Worm (Caenorhabditis elegans): ENCODE measurements around the gene tbc-13.

Gene tbc-13

DNA sequence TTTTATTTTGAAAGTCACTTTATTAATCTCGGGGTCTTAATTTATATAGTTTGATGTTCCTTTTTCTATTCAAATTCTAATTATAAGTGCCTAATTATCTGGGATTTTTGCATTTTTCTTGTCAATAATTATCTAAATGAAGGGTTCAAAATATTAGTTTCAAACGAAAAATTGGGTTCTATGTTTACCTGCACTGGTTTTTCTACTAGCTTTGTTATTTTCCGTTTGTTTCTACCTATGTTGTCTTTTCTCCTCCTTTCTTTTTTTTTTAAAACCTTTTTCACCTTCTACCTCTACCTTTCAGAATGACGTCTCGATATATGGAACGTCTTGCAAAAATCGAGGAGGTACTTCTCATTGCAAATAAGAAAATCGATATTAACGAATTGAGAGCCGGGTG lies at the start of gene tbc-13:
tbc-13 (plus strand) TSS at position 301 of the 400 bp plus-strand sequence.
- no peak for TF ChIP-seq unc-62 (GFP tag; optimal IDR thresholded peaks at IDR 0.05)

DNA sequence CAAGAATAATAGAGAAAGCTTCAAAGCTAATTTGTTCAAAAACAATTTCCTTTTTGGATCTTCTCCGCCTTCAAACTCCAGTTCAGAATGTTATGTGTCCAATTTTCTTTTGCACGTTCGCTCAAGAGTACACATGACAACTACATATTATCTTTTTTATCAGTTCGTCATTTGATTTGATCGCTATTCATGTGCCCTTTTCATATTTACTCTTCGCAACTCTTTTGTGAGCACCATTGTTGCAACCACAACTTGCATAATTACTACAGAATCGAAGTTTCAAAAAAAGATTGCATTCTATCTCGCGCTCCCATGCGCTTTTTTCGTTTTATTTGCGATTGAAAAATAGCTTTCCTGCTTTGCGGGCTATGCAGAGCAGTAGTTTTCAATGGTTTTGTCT lies 49.6 kb upstream of the tbc-13 start:
- no peak for TF ChIP-seq unc-62 (GFP tag; optimal IDR thresholded peaks at IDR 0.05)

DNA sequence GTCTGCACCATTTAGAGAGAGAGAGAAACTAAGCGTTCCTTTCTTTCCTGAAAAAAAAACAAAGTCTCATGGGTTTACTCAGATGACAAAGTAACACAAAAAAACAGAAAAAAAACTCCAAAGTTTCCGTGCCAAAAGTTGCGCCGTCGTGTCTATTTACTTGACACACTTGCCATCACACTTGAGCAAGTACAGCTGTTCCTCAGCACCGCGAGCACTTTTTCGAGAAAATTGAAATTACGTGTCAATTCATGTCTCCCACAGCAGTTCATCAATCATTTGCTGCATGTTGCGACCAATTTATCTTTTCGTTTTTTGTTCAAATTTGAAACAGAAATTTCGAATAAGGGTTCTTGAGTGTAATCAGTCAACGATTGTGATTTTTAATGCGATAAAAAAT lies 48.4 kb upstream of the tbc-13 start:
- no peak for TF ChIP-seq unc-62 (GFP tag; optimal IDR thresholded peaks at IDR 0.05)

DNA sequence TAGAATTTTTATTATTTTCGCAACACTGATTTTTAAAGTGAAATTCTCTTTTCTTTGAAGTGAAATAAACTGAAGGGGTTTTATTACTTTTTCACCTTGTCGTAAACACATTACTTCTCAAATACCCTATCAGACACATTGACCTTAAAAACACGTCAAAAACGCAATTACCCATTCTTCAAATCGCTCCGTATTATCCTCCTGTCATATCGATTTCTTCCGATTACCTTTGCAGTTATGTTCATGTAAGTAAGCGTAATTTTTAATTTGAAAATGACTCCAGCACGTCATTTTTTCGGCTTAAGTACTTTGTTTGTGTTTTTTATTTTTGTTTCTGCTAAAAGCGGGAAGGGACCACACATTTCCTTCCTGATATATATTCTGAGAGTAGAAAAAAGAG lies 46.6 kb upstream of the tbc-13 start:
- no peak for TF ChIP-seq unc-62 (GFP tag; optimal IDR thresholded peaks at IDR 0.05)

DNA sequence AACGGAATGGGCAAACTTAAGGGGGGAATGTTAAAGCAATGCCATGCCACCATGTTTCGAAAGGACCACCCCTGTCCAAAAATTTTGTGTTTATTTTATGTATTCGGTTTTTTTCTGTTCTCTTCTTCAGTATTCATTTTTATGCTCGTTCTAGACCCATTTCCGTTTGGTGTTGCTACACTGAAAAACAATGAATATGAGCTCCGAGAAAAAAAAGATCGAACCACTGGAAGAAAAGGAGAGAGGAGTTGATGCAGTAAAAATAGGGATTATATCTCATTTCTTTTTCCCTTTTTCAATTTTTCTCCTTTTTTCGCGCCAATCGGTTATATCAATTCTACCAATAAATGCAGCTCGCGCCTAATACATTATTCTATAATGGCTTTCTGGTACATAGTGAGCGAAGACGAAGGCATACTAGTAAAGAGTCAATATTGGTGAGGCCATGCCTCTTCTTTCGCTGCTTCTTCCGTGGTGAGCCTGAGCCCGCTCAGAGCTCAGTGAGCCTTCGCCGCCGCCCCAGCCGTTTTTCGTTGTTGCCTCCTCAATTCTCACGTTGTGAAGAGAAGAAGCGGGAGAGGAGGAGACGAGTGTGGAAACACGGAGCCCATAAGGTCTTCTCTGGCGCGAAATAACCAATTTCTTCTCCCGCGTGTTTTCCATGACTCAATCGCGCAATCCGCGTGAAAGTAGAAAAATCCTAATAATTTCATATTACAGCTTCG lies 44.7 kb upstream of the tbc-13 start:
- no peak for TF ChIP-seq unc-62 (GFP tag; optimal IDR thresholded peaks at IDR 0.05)

DNA sequence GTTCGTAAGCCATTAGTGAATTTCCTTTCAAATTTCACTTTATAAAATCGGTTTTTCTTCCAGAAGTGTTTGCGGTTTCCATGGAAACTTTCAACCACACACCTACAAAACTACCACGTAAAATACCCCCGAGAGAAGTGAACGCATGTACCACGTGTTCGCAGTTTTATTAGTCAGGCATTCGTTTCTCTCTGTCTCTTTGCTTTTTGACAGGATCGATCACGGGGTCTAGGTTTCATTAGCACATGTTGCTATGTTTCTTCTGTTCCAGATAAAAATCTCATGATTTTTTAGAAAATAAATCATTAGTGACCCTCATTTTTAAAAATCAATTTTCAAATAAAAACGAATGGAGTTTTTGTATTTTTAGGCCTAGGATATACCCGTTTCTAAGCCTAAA lies 40.4 kb upstream of the tbc-13 start:
- no peak for TF ChIP-seq unc-62 (GFP tag; optimal IDR thresholded peaks at IDR 0.05)

DNA sequence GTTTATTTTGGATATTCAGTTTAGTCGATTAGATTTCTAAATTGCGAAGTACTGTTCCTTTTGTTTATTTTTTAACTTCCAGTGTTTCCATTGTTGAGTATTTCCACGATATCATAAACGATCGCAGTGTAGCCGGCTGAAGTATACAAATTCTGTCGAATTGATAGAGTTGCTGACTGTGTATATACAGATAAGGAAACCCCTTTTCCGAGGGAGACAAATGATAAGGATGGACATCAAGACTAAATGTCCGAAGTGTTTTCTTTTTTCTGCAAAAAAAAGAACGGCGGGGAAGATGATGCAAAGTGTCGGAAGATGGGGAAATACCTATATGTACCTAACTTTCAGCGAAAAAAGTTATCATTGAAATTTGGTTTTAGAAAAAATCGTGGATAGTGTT lies 38.3 kb upstream of the tbc-13 start:
- no peak for TF ChIP-seq unc-62 (GFP tag; optimal IDR thresholded peaks at IDR 0.05)

DNA sequence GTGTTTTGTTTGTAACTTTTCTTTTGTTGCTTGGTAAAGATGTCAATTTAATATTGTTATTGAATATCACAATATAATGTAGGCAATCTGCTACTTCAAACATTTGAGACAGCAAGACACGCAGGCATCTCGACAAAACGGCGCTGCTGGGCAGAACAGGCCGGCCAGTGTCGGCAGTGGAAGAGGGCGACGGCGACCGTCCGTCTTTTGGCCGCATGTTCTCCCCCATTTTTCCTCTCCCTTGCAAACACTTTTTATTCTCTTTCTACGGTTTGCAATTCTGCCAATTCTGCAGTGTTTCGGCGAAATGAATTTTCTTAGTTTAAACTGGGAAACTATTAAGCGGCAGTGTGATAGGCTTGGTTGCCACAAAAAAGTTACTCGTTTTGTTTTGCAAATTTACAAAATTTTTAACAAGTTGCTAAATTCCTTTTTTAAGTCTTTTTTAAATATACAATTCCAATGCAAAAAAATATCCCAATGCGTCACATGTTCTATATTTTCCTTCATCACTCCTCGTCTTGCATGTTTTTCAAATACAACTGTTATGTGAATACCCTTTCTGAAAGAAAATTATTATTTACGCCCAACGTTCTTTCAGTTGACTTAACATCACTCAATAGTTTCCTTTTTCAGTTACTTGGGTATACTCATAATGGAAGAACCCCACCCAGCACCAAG lies 35.4 kb upstream of the tbc-13 start, which contains the start of gene T18D3.6:
T18D3.6 (plus strand) TSS at position 631 of the 681 bp plus-strand sequence.
- no peak for TF ChIP-seq unc-62 (GFP tag; optimal IDR thresholded peaks at IDR 0.05)

DNA sequence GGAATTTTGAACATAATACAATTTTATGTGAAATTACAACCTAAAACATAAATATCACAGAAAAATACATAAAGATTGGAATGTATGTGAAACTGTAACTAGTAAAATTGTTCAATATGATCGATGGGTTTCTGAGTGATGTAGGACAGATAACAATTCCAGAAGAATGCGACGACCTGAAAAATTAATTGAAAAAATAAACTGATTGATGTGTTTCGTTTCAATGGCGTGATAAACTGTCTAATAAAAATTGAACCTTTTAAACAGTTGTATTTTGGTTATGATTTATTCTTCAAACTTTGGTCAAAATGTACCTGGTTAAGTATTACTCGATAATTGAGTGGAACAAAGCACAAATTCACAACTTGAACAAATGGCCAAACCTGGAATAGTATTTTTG lies 33.6 kb upstream of the tbc-13 start:
- no peak for TF ChIP-seq unc-62 (GFP tag; optimal IDR thresholded peaks at IDR 0.05)

DNA sequence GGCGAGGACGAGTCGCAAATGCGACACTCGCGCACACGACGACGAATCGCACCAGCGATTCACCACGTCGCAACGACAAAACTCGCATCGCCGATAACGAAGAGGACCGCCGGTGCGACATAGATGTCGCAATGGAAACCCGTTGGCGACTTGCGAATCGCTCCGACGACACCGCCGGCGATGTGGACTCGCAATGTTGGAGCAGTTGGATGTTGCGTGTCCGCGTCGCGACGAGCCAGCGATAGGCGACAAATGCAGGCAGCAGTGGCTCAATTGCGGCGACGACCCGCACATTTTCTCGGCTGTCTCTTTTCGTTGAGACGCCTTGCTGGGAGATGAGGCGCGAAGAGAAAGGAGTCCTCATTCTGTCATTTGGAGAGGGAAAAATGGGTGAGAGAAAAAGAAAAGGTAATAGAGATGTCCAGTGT lies 32.7 kb upstream of the tbc-13 start:
- TF ChIP-seq unc-62 (GFP tag; optimal IDR thresholded peaks at IDR 0.05): no peak

DNA sequence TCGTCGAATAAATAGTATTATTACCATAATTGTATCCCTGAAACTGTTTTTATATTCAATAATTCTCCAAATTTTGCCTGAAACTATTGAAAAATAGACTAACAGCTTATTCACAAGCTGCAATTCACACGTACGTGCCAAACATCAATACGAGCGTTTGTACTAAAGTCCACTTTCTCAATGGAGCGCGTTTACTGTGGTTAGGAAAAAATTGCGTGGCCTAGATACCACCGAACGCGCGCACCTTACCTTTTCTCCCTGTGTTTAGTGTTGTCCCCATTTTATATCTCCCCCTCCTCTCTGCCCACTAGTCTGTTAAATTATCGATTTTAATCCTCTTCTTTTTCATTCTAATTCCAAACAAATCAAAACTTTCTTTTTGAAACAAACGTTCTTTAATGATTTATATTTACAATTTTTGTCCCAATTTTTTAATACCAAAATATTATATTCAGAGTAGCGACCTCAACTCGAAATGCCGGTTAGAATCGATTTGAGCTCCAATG lies 30.5 kb upstream of the tbc-13 start, which contains the start of the genes T18D3.9 and T18D3.1:
T18D3.9 (minus strand) TSS at position 168 of the 506 bp plus-strand sequence.
T18D3.1 (plus strand) TSS at position 456 of the 506 bp plus-strand sequence.
- no peak for TF ChIP-seq unc-62 (GFP tag; optimal IDR thresholded peaks at IDR 0.05)

DNA sequence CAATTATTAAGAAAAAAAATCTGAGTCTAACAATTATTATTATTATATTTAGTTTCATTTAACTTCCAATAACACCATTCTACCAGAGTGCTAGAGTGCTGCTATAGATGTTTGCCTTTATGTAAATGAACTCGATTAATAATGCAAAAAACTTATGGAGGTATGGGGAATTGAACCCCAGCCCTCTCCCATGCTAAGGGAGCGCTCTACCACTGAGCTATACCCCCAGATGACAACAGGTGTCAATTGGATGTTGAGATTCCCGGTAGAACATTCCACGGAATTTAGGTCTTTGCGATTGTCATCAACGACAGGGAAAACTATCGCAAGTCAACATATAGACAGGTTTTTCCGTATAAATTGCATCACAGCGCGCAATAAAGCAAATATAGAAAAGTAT lies 26.8 kb upstream of the tbc-13 start:
- no peak for TF ChIP-seq unc-62 (GFP tag; optimal IDR thresholded peaks at IDR 0.05)

DNA sequence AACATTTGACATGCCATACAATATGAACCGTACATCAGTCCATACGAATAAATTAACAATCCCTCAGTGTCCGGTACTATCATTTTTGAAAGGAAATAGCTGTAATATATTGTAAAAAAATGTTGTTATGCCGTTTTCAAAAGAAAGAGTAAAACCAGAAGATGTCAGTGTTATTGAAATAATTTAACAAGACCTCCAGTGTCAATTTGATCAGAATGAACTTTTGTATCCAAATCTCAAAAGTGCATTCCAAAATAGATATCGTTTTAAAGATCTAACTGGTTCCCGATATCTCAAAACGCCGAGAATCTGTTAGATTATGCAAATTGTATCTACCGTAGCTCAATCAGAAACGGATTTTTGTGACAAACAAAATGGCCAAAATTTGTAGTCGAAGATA lies 23.3 kb upstream of the tbc-13 start, which contains the start of gene odr-7:
odr-7 (minus strand) TSS at position 101 of the 400 bp plus-strand sequence.
- no peak for TF ChIP-seq unc-62 (GFP tag; optimal IDR thresholded peaks at IDR 0.05)

DNA sequence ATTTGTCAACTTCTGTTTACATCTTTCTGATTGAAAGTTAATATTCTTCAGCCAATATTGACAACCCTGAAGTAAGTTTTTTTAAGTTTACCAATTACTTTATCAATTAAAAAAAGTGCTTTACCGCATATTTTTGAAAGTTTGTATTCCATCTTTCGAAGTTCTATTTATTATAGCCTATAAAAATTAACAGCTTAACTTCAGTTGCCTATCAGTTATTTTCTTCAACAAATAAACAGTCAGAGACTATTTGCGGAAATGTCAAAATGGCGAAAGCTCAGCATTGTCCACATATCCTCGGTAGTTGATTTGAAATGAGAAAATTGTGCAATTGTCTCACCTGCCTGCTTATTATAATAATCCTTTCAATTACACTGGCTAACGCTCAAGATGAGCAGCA lies 21.3 kb upstream of the tbc-13 start, which contains the start of gene T18D3.5:
T18D3.5 (plus strand) TSS at position 301 of the 400 bp plus-strand sequence.
- TF ChIP-seq unc-62 (GFP tag; optimal IDR thresholded peaks at IDR 0.05): no peak

DNA sequence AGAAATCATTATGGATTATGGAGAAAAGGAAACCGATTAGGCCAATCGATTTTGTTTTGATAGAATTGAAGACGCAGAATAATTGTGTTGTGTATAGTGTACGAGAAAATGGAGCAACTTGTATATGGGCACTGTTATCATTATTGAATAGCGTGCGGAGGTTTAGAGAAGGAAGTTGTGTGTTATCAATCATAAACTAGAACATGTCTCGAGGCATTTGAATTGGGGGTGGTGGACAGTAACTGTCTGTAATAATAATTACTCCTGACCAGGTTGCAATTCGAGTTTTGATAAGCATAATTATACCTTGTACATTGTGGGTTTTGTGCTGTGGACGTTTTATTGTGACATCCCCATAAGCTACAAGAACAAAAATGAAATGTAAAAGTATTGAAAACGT lies 18.1 kb upstream of the tbc-13 start, which contains the start of gene cdf-2:
cdf-2 (minus strand) TSS at position 149 of the 400 bp plus-strand sequence.
- no peak for TF ChIP-seq unc-62 (GFP tag; optimal IDR thresholded peaks at IDR 0.05)

DNA sequence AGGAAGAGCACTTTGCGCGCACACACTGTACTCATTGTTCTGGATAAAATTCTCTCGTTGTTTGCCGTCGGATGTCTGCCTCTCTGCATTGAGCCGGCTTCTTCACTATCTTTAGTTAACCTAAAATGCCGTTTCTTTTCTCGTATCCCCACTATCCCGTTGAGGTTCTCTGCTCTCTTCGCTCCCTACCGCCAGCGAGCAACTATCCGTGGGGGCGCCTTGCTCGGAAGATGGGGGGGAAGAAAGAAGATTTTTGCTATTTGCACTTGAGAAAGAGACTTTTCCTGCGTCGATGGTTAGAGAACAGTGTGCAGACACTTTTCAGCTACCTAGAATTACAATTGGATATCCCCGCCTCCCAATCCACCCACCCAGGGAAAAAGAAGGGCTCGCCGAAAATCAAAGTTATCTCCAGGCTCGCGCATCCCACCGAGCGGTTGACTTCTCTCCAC lies 17.2 kb upstream of the tbc-13 start, which contains the start of gene myo-2:
myo-2 (plus strand) TSS at position 402 of the 452 bp plus-strand sequence.
- TF ChIP-seq unc-62 (GFP tag; optimal IDR thresholded peaks at IDR 0.05): no peak
